Fruit fly (Drosophila melanogaster): ENCODE measurements around the gene Kcmf1.

Gene Kcmf1

dm6 chr3R:9053850-9054441 lies 39.2 kb upstream of the Kcmf1 start (continued):
- no peak for TF ChIP-seq ham (GFP tag; IDR thresholded peaks at IDR 0.05)
- TF ChIP-seq CG2202 (tag; optimal IDR thresholded peaks at IDR 0.05) = no peak
- TF ChIP-seq crc (GFP tag; optimal IDR thresholded peaks at IDR 0.05) = no peak
- TF ChIP-seq CG18262 (tag; optimal IDR thresholded peaks at IDR 0.05) = peak; percentile 66
- TF ChIP-seq ERR (GFP tag; optimal IDR thresholded peaks at IDR 0.05) = no peak
- peak; percentile 38 for TF ChIP-seq Ssrp (tag; optimal IDR thresholded peaks at IDR 0.05)
- no peak for TF ChIP-seq gsb (GFP tag; IDR thresholded peaks at IDR 0.05)
- TF ChIP-seq CG9876 (GFP tag; optimal IDR thresholded peaks at IDR 0.05) = no peak
- TF ChIP-seq chn (GFP tag; optimal IDR thresholded peaks at IDR 0.05) = no peak
- TF ChIP-seq sima (GFP tag; optimal IDR thresholded peaks at IDR 0.05) = no peak
- TF ChIP-seq CG12299 (tag; optimal IDR thresholded peaks at IDR 0.05) = no peak
- peak; percentile 57 for TF ChIP-seq zfh2 (GFP tag; optimal IDR thresholded peaks at IDR 0.05)
- peak; percentile 18 for TF ChIP-seq CG12155 (GFP tag; optimal IDR thresholded peaks at IDR 0.05)
- no peak for TF ChIP-seq CG16779 (GFP tag; IDR thresholded peaks at IDR 0.05)
- TF ChIP-seq twi (tag; optimal IDR thresholded peaks at IDR 0.05) = peak; percentile 11
- TF ChIP-seq zfh1 (GFP tag; IDR thresholded peaks at IDR 0.05) = no peak
- TF ChIP-seq tap (tag; optimal IDR thresholded peaks at IDR 0.05) = peak; percentile 25
- no peak for TF ChIP-seq CG2875 (GFP tag; optimal IDR thresholded peaks at IDR 0.05)
- TF ChIP-seq Gsc (GFP tag; IDR thresholded peaks at IDR 0.05) = no peak
- TF ChIP-seq Doc2 (GFP tag; IDR thresholded peaks at IDR 0.05) = no peak
- peak; percentile 7 for TF ChIP-seq CG4282 (GFP tag; optimal IDR thresholded peaks at IDR 0.05)
- TF ChIP-seq Blimp-1 (GFP tag; optimal IDR thresholded peaks at IDR 0.05) = no peak
- TF ChIP-seq Dp (GFP tag; optimal IDR thresholded peaks at IDR 0.05) = no peak
- no peak for TF ChIP-seq CG4424 (GFP tag; optimal IDR thresholded peaks at IDR 0.05)
- TF ChIP-seq CG30020 (tag; optimal IDR thresholded peaks at IDR 0.05) = no peak
- TF ChIP-seq Dip2 (GFP tag; IDR thresholded peaks at IDR 0.05) = no peak
- TF ChIP-seq CG12659 (GFP tag; optimal IDR thresholded peaks at IDR 0.05) = peak; percentile 50
- TF ChIP-seq CG3838 (GFP tag; optimal IDR thresholded peaks at IDR 0.05) = no peak
- peak; percentile 26 for TF ChIP-seq CG4820 (GFP tag; optimal IDR thresholded peaks at IDR 0.05)
- no peak for TF ChIP-seq Adf1 (GFP tag; IDR thresholded peaks at IDR 0.05)
- TF ChIP-seq Xbp1 (GFP tag; optimal IDR thresholded peaks at IDR 0.05) = peak; percentile 28
- TF ChIP-seq Mad (GFP tag; optimal IDR thresholded peaks at IDR 0.05) = no peak
- no peak for TF ChIP-seq CG11695 (GFP tag; IDR thresholded peaks at IDR 0.05)
- peak; percentile 47 for TF ChIP-seq tx (GFP tag; optimal IDR thresholded peaks at IDR 0.05)
- TF ChIP-seq gcm2 (GFP tag; optimal IDR thresholded peaks at IDR 0.05) = no peak
- no peak for TF ChIP-seq crol (GFP tag; IDR thresholded peaks at IDR 0.05)
- TF ChIP-seq fd3F (GFP tag; optimal IDR thresholded peaks at IDR 0.05) = peak; percentile 26
- TF ChIP-seq cato (GFP tag; optimal IDR thresholded peaks at IDR 0.05; ENCODE audit: borderline replicate concordance) = no peak
- TF ChIP-seq CG4360 (GFP tag; IDR thresholded peaks at IDR 0.05) = no peak
- no peak for TF ChIP-seq CG10366 (GFP tag; IDR thresholded peaks at IDR 0.05)
- TF ChIP-seq CG11504 (tag; optimal IDR thresholded peaks at IDR 0.05) = peak; percentile 73
- TF ChIP-seq Optix (GFP tag; IDR thresholded peaks at IDR 0.05) = no peak
- peak; percentile 71 for TF ChIP-seq CG7839 (tag; optimal IDR thresholded peaks at IDR 0.05)
- peak; percentile 57 for TF ChIP-seq Myb (GFP tag; optimal IDR thresholded peaks at IDR 0.05)
- no peak for TF ChIP-seq kay (GFP tag; optimal IDR thresholded peaks at IDR 0.05)
- TF ChIP-seq CG6813 (GFP tag; optimal IDR thresholded peaks at IDR 0.05) = no peak
- TF ChIP-seq Six4 (GFP tag; optimal IDR thresholded peaks at IDR 0.05) = no peak
- no peak for TF ChIP-seq CG1832 (GFP tag; optimal IDR thresholded peaks at IDR 0.05)
- no peak for TF ChIP-seq ab (GFP tag; optimal IDR thresholded peaks at IDR 0.05)
- no peak for TF ChIP-seq CG5953 (GFP tag; IDR thresholded peaks at IDR 0.05)
- TF ChIP-seq Sry-β (GFP tag; optimal IDR thresholded peaks at IDR 0.05) = no peak
- no peak for TF ChIP-seq Bdp1 (GFP tag; optimal IDR thresholded peaks at IDR 0.05)
